Worm (Caenorhabditis elegans) whole organism, mixed stage, embryonic: Measurements from ENCODE around the gene str-52.

Experiments
- ces-1 ChIP-seq: fragments of 150-350 bp; optimal IDR thresholded peaks from 2 replicates; lab custom pipeline; 2014; ENCODE audit warnings: missing biosample characterization, missing genetic modification reagents, missing genetic modification characterization
- hlh-1 ChIP-seq: fragments of 150-350 bp; optimal IDR thresholded peaks from 2 replicates; lab custom pipeline; 2014; ENCODE audit warnings: missing biosample characterization, missing genetic modification reagents, missing genetic modification characterization
- lin-13 ChIP-seq: fragments of 150-350 bp; optimal IDR thresholded peaks from 2 replicates; lab custom pipeline; 2014; ENCODE audit warnings: missing biosample characterization, missing genetic modification characterization
- nhr-12 ChIP-seq: fragments of 150-350 bp; optimal IDR thresholded peaks from 2 replicates; lab custom pipeline; 2014; ENCODE audit warnings: missing biosample characterization, missing genetic modification characterization
- nhr-237 ChIP-seq: fragments of 150-350 bp; optimal IDR thresholded peaks from 2 replicates; lab custom pipeline; 2014; ENCODE audit warnings: missing biosample characterization, missing genetic modification characterization
- nhr-28 ChIP-seq: fragments of 150-350 bp; optimal IDR thresholded peaks from 2 replicates; lab custom pipeline; 2014; ENCODE audit warnings: missing biosample characterization, missing genetic modification characterization
- nhr-76 ChIP-seq: sonication (generic microtip); optimal IDR thresholded peaks from 2 replicates; lab custom pipeline; 2017; ENCODE audit warnings: missing biosample characterization, missing genetic modification characterization
- pha-4 ChIP-seq: fragments of 150-350 bp; optimal IDR thresholded peaks from 2 replicates; lab custom pipeline; 2018; ENCODE audit warnings: missing biosample characterization, missing genetic modification reagents, missing genetic modification characterization
- sem-2 ChIP-seq: fragments of 200-800 bp; sonication (Bioruptor generic); optimal IDR thresholded peaks from 2 replicates; lab custom pipeline; 2018; ENCODE audit warnings: mild to moderate bottlenecking, missing genetic modification characterization, missing compliant biosample characterization
- snpc-4 ChIP-seq: fragments of 150-350 bp; optimal IDR thresholded peaks from 2 replicates; lab custom pipeline; 2014; ENCODE audit warnings: missing biosample characterization, missing genetic modification characterization
- unc-62 ChIP-seq: fragments of 150-350 bp; optimal IDR thresholded peaks from 2 replicates; lab custom pipeline; 2014; ENCODE audit warnings: missing biosample characterization, missing genetic modification reagents, missing genetic modification characterization
- ztf-11 ChIP-seq: fragments of 150-350 bp; optimal IDR thresholded peaks from 2 replicates; lab custom pipeline; 2014; ENCODE audit warnings: missing biosample characterization, missing genetic modification characterization

ce11 chrV:2110368-2110767 is 35.6 kb downstream of the str-52 start, which contains the start of gene F22F7.3:
- TF ChIP-seq hlh-1 (tag; lab: Kevin White, UChicago) = no peak
- no peak for TF ChIP-seq nhr-76 (tag; lab: Kevin White, UChicago)
- TF ChIP-seq snpc-4 (tag; lab: Kevin White, UChicago) = no peak
- TF ChIP-seq nhr-28 (tag; lab: Kevin White, UChicago) = no peak
- TF ChIP-seq nhr-12 (tag; lab: Kevin White, UChicago) = no peak
- TF ChIP-seq ces-1 (GFP tag; lab: Kevin White, UChicago) = no peak
- no peak for TF ChIP-seq nhr-237 (tag; lab: Kevin White, UChicago)
- TF ChIP-seq ztf-11 = no peak
- TF ChIP-seq lin-13 (tag; lab: Kevin White, UChicago) = no peak
- no peak for TF ChIP-seq unc-62 (GFP tag; lab: Kevin White, UChicago)
- no peak for TF ChIP-seq pha-4 (tag; lab: Kevin White, UChicago)
- no peak for TF ChIP-seq sem-2 (GFP tag; lab: Kevin White, UChicago)
